Worm (Caenorhabditis elegans): ENCODE results near the gene T21D12.7.

T21D12.7 gene

ce11 chrIV:291356-291755, at the start of gene T21D12.7:
TSS of gene T21D12.7 (minus strand) at chrIV:291456.
- TF ChIP-seq Y55F3AM.14 (GFP tag; optimal IDR thresholded peaks at IDR 0.05): no peak
- TF ChIP-seq aly-2 (tag; optimal IDR thresholded peaks at IDR 0.05): no peak
- TF ChIP-seq nhr-21 (tag; optimal IDR thresholded peaks at IDR 0.05): no peak
- no peak for TF ChIP-seq nhr-23 (tag; optimal IDR thresholded peaks at IDR 0.05)
- no peak for TF ChIP-seq ceh-82 (tag; optimal IDR thresholded peaks at IDR 0.05)
- TF ChIP-seq elt-3 (tag; optimal IDR thresholded peaks at IDR 0.05): no peak
- TF ChIP-seq mbf-1 (tag; optimal IDR thresholded peaks at IDR 0.05): no peak
- TF ChIP-seq unc-55 (GFP tag; optimal IDR thresholded peaks at IDR 0.05): no peak
- TF ChIP-seq crh-2 (tag; optimal IDR thresholded peaks at IDR 0.05): no peak
- no peak for TF ChIP-seq nhr-12 (tag; optimal IDR thresholded peaks at IDR 0.05)
- no peak for TF ChIP-seq lin-13 (GFP tag; optimal IDR thresholded peaks at IDR 0.05)

DNA sequence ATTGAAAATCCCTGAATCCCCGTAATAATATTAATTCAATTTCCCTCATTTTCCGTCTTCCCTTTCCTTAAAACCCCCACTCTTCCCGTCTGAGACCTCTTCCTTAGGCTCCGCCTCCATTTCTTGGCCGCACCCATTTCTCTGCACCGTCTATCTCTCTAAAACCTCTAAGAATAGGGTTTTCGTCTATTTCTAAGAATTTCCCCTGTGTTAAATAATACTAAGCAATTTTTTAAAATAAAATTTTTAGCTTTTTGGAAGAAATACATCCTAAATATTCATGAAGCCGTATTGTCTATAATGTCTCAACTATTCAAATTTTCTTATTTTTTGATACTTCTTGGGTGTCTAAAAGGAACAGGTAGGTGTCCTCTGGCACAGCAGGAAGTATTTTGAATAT, 48.3 kb upstream of the T21D12.7 start, which contains the start of gene cdh-8:
Gene cdh-8 (plus strand): TSS at position 301 of the 400 bp plus-strand sequence.
- TF ChIP-seq dmd-4 (tag; optimal IDR thresholded peaks at IDR 0.05) (no peak), sem-4 (tag; optimal IDR thresholded peaks at IDR 0.05) (no peak), alr-1 (tag; optimal IDR thresholded peaks at IDR 0.05) (no peak), ztf-4 (tag; optimal IDR thresholded peaks at IDR 0.05) (no peak), Y55F3AM.14 (GFP tag; optimal IDR thresholded peaks at IDR 0.05) (no peak), fos-1 (tag; optimal IDR thresholded peaks at IDR 0.05) (no peak), nhr-237 (tag; optimal IDR thresholded peaks at IDR 0.05) (no peak), nhr-11 (tag; optimal IDR thresholded peaks at IDR 0.05) (no peak), skn-1 (tag; optimal IDR thresholded peaks at IDR 0.05) (no peak), lin-13 (GFP tag; optimal IDR thresholded peaks at IDR 0.05) (no peak), R02D3.7 (tag; optimal IDR thresholded peaks at IDR 0.05) (no peak), C34F6.9 (tag; optimal IDR thresholded peaks at IDR 0.05) (no peak), ZK546.5 (tag; optimal IDR thresholded peaks at IDR 0.05) (no peak), peb-1 (tag; optimal IDR thresholded peaks at IDR 0.05) (no peak), crh-2 (tag; optimal IDR thresholded peaks at IDR 0.05) (no peak), snpc-4 (tag; optimal IDR thresholded peaks at IDR 0.05) (no peak), mdl-1 (tag; optimal IDR thresholded peaks at IDR 0.05) (no peak), lin-11 (tag; optimal IDR thresholded peaks at IDR 0.05) (no peak), nhr-12 (tag; optimal IDR thresholded peaks at IDR 0.05) (no peak), ceh-16 (tag; optimal IDR thresholded peaks at IDR 0.05) (no peak)

ce11 chrIV:338192-338831, 47.1 kb upstream of the T21D12.7 start:
- TF ChIP-seq egl-27 (tag; optimal IDR thresholded peaks at IDR 0.05) (no peak), unc-39 (tag; optimal IDR thresholded peaks at IDR 0.05) (no peak), unc-55 (GFP tag; optimal IDR thresholded peaks at IDR 0.05) (no peak), nhr-237 (tag; optimal IDR thresholded peaks at IDR 0.05) (no peak), nhr-77 (tag; optimal IDR thresholded peaks at IDR 0.05) (no peak), sma-3 (GFP tag; optimal IDR thresholded peaks at IDR 0.05) (no peak), ZK546.5 (tag; optimal IDR thresholded peaks at IDR 0.05) (no peak), fos-1 (tag; optimal IDR thresholded peaks at IDR 0.05) (no peak), elt-3 (tag; optimal IDR thresholded peaks at IDR 0.05) (no peak)

ce11 chrIV:337128-337646, 45.9 kb upstream of the T21D12.7 start, which contains the start of gene pxmp-4:
TSS of gene pxmp-4 (minus strand) at chrIV:337178.
- peak; percentile 52 for TF ChIP-seq fos-1 (tag; optimal IDR thresholded peaks at IDR 0.05)
- TF ChIP-seq lsy-2 (tag; optimal IDR thresholded peaks at IDR 0.05): no peak
- TF ChIP-seq nhr-10 (tag; optimal IDR thresholded peaks at IDR 0.05): no peak

- TF ChIP-seq skn-1 (tag; optimal IDR thresholded peaks at IDR 0.05) (no peak), ztf-11 (tag; optimal IDR thresholded peaks at IDR 0.05) (no peak), ama-1 (optimal IDR thresholded peaks at IDR 0.05) (no peak), ztf-4 (tag; optimal IDR thresholded peaks at IDR 0.05) (no peak), ZK546.5 (tag; optimal IDR thresholded peaks at IDR 0.05) (no peak), elt-1 (tag; optimal IDR thresholded peaks at IDR 0.05) (no peak)
Observed at ce11 chrIV:330523-330922, 39.3 kb upstream of the T21D12.7 start, which contains the start of gene F18F11.4. TSS of gene F18F11.4 (plus strand) at chrIV:330823.
